Worm (Caenorhabditis elegans) whole organism, L4/young adult: Measurements from ENCODE around the gene T16H12.9.

Experiments
- W03F9.2 ChIP-seq: fragments of 150-350 bp; optimal IDR thresholded peaks from 2 replicates; lab custom pipeline; 2014; ENCODE audit warnings: missing biosample characterization, missing genetic modification characterization
- dao-5 ChIP-seq: sonication (generic microtip); optimal IDR thresholded peaks from 2 replicates; lab custom pipeline; 2016; ENCODE audit warnings: missing genotype, missing genetic modification characterization, moderate library complexity, missing compliant biosample characterization
- him-1 ChIP-seq: sonication (generic microtip); optimal IDR thresholded peaks from 2 replicates; lab custom pipeline; 2016; ENCODE audit warnings: missing genotype, missing genetic modification reagents, missing genetic modification characterization, missing compliant biosample characterization

Gene T16H12.9

DNA sequence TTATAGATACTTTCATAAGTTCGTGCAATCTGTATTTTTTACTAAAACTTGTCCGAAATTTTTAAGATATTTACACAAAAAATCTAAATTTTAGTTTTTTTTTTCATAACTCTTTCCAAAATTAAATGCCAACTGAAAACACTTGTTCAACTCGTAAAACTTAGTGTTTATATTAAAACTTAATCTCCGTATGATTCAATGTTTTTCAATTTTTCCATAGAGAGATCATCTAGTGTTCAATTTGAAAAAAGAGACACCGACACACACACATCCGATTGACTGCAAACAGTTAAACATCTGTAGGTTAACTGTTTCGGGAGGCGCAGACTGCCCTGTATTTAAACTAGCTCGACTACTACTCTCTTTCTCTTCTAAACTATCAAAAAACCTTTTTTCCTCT, at the start of gene T16H12.9:
Gene T16H12.9 (plus strand): TSS at position 301 of the 400 bp plus-strand sequence.
- no peak for TF ChIP-seq him-1 (tag; lab: Kevin White, UChicago)
- no peak for TF ChIP-seq dao-5 (tag; lab: Kevin White, UChicago)

DNA sequence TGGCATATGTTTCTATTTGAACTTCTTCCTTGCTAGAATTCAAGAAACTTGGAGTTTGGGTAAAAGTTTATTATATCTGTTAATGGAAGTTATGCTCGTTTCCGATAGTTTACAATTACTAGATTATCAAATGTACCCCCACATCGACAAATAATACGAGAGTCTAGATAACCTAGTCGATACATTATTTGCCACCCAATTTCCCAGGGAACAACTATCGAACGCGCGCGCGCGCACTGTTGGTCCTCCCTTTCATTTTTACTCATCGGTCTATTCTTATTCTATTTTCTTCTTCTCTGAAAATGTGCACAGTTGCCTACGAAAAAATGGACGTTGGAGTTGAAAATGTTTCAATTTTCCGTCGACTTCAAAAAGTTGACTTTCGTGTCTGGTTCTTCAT, 48.5 kb upstream of the T16H12.9 start, which contains the start of gene T16G12.13:
Gene T16G12.13 (plus strand): TSS at position 293 of the 400 bp plus-strand sequence.
- TF ChIP-seq dao-5 (tag; lab: Kevin White, UChicago) (no peak), him-1 (tag; lab: Kevin White, UChicago) (no peak)

DNA sequence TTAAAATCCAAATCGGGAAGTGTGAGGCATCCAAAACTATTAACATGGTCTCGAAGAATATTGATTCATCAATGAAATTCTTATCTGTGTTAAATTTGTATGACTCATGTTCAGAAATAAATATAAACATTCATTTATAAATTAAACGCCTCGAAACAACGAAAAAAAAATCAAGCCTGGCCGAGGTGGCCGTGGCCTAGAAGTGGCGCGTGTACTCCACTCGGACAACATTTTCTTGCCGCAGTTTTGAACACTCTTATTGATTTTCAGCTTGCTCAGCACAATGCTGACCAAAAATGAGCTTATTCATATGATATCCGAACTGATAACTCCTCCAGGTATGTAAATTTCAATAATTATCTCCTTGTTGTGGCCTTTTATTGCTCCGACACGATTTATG, 45.0 kb upstream of the T16H12.9 start, which contains the start of gene ekl-6:
Gene ekl-6 (plus strand): TSS at position 265 of the 400 bp plus-strand sequence.
- TF ChIP-seq him-1 (tag; lab: Kevin White, UChicago), result no peak
- peak; percentile 51 for TF ChIP-seq W03F9.2

DNA sequence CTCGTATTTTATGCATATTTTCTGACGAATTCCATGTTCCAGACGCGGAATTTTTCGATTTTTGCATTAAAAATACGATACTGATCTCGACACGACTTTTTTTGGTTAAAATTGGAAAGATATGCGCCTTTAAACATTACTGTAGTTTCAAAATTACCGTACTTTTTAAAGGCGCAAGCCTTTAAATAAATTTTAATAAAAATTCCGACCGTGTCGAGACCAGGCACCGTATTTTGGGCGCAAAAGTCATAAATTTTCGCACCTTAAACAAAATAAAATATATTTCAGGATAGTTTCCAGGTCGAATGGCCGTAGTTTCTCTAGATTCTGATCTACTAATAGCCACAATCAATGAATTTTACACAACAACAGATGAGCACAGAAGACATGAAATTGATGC, 39.8 kb upstream of the T16H12.9 start, which contains the start of gene T16G12.6:
Gene T16G12.6 (plus strand): TSS at position 301 of the 400 bp plus-strand sequence.
- TF ChIP-seq him-1 (tag; lab: Kevin White, UChicago) (no peak), dao-5 (tag; lab: Kevin White, UChicago) (no peak), W03F9.2 (no peak)

DNA sequence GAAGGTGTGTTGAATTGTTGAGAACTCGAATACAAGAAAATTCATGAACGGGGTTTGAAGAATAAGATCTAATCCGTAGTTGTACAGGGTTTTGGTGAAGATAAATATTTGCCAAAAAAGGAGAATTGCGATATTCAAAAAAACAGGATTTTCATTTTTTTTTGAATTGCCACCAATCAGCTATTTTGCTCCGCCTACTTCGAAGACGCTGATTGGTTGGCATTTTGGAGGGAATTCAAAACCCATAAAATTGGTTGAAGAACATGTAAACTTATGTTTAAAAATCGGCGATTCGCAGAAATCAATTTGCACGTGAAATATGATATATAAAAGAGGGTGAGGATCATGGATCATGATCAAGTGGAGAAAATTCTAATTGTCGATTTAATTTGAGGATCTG, 33.1 kb upstream of the T16H12.9 start:
- TF ChIP-seq him-1 (tag; lab: Kevin White, UChicago) (no peak), W03F9.2 (no peak), dao-5 (tag; lab: Kevin White, UChicago) (no peak)

DNA sequence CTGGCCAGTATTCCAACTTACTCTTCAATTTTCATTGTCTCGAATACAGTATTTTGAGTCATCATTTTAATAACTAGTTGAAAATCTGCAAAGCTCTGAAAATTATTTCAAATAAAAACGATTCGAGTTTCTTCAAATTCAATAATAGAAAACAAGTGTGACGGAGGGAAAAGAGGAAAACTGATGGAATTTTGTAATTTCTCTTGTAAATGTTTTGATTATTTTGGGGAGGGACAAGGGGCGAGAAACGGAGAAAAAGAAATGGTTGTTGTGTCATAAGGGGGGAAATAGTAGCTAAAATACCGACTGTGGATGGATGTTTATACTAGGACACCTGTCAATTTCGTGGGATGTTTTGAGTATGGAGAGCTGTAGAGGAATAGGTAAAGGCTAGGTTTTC, 30.9 kb upstream of the T16H12.9 start, which contains the start of gene T16G12.9:
Gene T16G12.9 (minus strand): TSS at position 101 of the 400 bp plus-strand sequence.
- no peak for TF ChIP-seq dao-5 (tag; lab: Kevin White, UChicago)
- TF ChIP-seq W03F9.2, result no peak
- no peak for TF ChIP-seq him-1 (tag; lab: Kevin White, UChicago)

DNA sequence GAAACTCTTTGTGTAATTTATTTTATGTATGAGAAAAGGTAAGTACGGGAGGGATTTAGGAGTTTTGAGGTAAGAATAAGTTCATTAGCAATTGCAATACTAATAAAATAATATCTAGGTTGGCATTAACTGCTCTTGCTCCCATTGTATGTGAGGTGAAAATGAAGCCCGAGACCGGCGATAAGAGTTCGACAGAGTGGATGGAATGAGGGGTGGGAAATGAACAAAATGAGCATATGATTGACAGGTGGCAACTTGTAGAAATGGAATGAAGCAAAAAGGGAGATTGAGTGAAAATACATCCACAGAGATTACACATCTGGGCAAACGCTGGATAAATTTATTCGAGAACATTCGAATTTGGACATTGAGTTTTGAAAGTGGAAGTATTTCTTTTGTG, 30.3 kb upstream of the T16H12.9 start:
- TF ChIP-seq him-1 (tag; lab: Kevin White, UChicago), result no peak
- TF ChIP-seq dao-5 (tag; lab: Kevin White, UChicago), result no peak
- no peak for TF ChIP-seq W03F9.2

DNA sequence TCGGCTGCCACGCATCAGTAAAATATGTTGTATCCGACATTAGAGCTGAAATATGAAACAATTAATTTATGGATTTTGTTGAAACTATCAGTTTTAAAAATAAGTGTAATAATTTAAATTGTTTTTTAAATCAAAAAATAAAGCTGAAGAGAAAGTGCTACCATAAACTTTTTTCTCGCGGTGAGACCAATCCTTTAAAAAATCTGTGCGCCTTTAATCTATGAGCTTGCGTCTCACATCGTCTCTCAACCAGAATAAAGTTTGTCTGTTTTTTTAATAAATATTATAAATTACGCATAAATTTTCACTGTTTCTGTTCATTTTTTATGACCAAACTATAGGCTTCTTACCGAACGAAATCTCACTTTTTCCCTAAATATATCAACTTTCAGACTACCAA, 25.9 kb upstream of the T16H12.9 start, which contains the start of gene T16H12.3:
Gene T16H12.3 (minus strand): TSS at position 51 of the 400 bp plus-strand sequence.
- TF ChIP-seq dao-5 (tag; lab: Kevin White, UChicago) (no peak), W03F9.2 (no peak), him-1 (tag; lab: Kevin White, UChicago) (no peak)

DNA sequence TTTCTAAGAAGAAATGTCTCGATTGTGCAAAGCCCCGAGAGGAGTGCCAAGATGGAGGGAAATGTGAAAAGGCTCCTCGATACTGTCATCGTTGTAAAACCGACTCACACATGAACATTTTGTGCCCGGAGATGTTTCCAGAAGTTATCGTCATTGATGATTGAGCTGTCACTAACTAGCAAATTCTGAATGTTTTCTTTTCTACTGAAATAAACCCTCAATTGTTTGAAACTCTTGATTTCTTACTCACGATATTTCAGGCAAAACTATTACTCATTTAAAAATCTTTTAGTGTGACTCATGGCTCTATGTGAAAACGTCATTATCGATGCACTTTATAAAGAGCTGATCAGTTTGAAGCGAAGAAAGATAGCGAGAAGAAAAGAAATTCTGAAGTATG, 24.0 kb upstream of the T16H12.9 start, which contains the start of gene T16H12.13:
Gene T16H12.13 (plus strand): TSS at position 301 of the 400 bp plus-strand sequence.
- TF ChIP-seq him-1 (tag; lab: Kevin White, UChicago) (no peak), W03F9.2 (no peak), dao-5 (tag; lab: Kevin White, UChicago) (no peak)

DNA sequence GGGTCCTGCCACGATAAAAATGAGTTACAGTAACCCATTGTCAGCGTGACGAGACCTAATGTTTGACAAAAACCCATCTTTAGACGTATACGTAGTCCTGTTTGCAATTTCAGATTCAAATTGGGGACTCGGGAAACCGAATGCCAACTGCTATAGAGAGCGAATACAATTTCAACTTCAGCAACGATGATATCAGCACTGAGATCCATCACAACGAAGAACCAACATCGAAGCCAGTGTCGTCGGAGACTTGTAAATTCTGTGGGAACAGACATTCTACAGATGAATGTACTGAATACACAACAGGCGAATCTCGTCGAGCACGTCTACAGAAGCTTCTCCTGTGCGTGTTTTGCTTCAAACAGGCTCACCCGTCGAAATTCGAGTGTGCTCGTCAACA, 23.5 kb upstream of the T16H12.9 start:
- TF ChIP-seq him-1 (tag; lab: Kevin White, UChicago) (no peak), W03F9.2 (no peak), dao-5 (tag; lab: Kevin White, UChicago) (no peak)

DNA sequence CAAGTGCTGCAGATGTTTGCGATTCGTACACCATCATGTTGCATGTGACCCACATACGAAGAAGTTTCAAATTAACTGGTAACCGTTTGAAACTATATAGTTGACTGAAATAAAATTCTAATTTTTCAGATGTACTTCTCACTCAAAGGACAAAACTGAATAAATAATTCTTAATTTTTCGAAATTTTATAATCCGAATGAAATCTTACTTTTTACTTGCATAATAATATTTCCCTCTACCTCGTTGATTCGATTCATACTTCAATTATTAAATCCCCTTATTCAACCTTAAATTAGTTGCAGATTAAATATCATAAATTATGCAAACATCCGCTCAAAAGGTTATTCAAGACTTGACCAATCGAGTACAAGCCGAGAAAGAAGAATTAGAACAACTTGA, 23.1 kb upstream of the T16H12.9 start, which contains the start of gene T16H12.2:
Gene T16H12.2 (plus strand): TSS at position 301 of the 400 bp plus-strand sequence.
- no peak for TF ChIP-seq him-1 (tag; lab: Kevin White, UChicago)
- no peak for TF ChIP-seq dao-5 (tag; lab: Kevin White, UChicago)
- no peak for TF ChIP-seq W03F9.2

DNA sequence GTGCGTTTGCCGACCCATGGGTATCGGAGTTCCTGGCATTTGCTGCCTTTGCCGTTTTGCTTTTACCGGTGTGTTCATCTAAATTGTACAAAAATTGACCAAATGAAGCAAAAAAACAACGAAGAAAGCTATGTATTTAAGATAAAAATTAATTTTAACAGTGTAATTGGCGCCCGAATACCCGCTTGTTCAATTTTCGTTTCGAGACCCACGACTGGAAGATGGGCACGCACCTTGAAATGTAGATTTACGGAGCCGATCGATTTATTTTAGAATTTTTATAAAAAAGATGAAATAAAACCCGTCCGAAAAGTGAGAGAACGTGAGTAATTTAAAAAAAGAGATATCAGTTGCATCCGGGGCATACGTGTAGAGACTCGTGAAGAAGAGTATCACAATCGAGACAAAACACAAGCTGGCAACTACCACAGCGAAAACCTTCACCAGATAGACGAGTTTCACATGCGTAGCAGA, 20.6 kb upstream of the T16H12.9 start, which contains the start of gene hal-2:
Gene hal-2 (minus strand): TSS at position 424 of the 474 bp plus-strand sequence.
- no peak for TF ChIP-seq W03F9.2
- no peak for TF ChIP-seq dao-5 (tag; lab: Kevin White, UChicago)
- TF ChIP-seq him-1 (tag; lab: Kevin White, UChicago), result no peak

DNA sequence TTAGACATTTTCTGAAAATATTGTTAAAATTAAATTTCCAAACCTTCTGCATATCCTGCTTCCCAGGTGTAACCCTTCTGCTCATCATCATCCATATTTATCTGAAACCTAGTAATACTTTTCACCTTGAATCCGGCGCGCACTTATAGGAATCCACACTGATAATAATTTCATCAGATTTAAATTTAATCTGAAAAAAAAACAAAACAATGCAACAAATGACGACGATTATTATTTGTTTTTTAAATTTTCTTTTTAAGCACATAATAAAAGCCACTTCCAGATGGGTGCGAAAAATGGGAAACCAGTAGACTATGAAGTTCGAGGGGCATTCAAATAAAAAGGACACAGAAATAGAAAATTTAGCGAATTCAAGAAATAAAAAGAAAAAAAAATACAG, 18.4 kb upstream of the T16H12.9 start, which contains the start of gene gtf-2H2C:
Gene gtf-2H2C (minus strand): TSS at position 101 of the 400 bp plus-strand sequence.
- TF ChIP-seq him-1 (tag; lab: Kevin White, UChicago) (no peak), W03F9.2 (no peak), dao-5 (tag; lab: Kevin White, UChicago) (no peak)

DNA sequence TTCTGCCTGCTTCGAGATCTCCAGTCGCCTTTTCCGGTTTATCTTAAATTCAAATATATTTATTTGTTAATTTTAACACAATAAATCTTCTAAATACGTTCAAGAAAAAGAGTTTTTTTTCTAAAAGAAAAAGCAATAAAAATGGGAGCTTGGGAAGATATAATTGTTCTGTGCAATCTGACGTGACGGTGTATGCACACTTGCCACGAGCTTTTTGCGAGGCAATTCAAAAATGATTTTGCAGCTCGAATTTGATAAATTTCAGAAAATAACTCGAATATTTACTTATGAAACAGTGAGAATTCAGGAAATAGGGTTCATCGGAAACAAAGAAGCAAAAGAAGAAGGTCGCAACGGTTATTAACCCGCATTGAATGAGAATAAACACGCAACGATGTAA, 16.0 kb upstream of the T16H12.9 start:
- no peak for TF ChIP-seq W03F9.2
- TF ChIP-seq dao-5 (tag; lab: Kevin White, UChicago), result no peak
- no peak for TF ChIP-seq him-1 (tag; lab: Kevin White, UChicago)

DNA sequence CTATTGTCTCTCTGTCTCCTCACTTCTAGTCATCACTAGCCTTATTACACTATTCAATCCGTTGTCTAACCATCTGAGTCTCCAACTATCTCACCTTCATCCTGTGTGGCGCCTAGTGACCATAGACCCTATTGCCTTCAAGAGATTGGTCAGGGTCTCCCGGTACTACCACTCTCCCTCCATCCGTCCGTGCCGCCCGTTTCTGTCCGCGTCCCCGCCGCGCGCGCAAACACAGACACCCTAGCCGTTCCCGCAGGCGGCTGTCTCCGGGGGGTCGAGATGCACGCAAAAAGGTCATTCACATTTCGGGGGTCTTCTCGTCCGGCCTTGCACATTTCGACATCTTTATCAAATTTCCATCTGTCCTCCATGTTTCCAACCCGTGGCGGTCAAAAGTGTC, 14.6 kb upstream of the T16H12.9 start:
- no peak for TF ChIP-seq him-1 (tag; lab: Kevin White, UChicago)
- no peak for TF ChIP-seq dao-5 (tag; lab: Kevin White, UChicago)
- no peak for TF ChIP-seq W03F9.2
